Fruit fly (Drosophila melanogaster) whole organism, embryonic: ENCODE measurements around the gene Vti1a.

Experiments
- Antp ChIP-seq: fragments of 200-800 bp; sonication (Bioruptor generic); optimal IDR thresholded peaks from 3 replicates; lab custom pipeline; 2016; ENCODE audit warnings: missing biosample characterization, missing genetic modification characterization
- Bdp1 ChIP-seq: fragments of 200-800 bp; sonication (Bioruptor generic); optimal IDR thresholded peaks from 3 replicates; lab custom pipeline; 2016; ENCODE audit warnings: missing biosample characterization, missing genetic modification characterization
- CG12236 ChIP-seq: fragments of 200-800 bp; sonication (Bioruptor generic); optimal IDR thresholded peaks from 2 replicates; lab custom pipeline; 2016; ENCODE audit warnings: missing biosample characterization, missing genetic modification characterization
- CG12391 ChIP-seq: fragments of 200-800 bp; sonication (Bioruptor generic); optimal IDR thresholded peaks from 3 replicates; lab custom pipeline; 2018; ENCODE audit warnings: missing biosample characterization, mild to moderate bottlenecking, missing genetic modification characterization, moderate library complexity
- CG13424 ChIP-seq: fragments of 200-800 bp; sonication (Bioruptor generic); optimal IDR thresholded peaks from 2 replicates; lab custom pipeline; 2019; ENCODE audit warnings: missing biosample characterization, mild to moderate bottlenecking, missing genetic modification characterization, moderate library complexity
- CG17359 ChIP-seq: fragments of 200-800 bp; sonication (Bioruptor generic); optimal IDR thresholded peaks from 3 replicates; lab custom pipeline; 2018; ENCODE audit warnings: missing biosample characterization, mild to moderate bottlenecking, missing genetic modification characterization, moderate library complexity
- CG1832 ChIP-seq: fragments of 200-800 bp; sonication (Bioruptor generic); optimal IDR thresholded peaks from 2 replicates; lab custom pipeline; 2017; ENCODE audit warnings: missing biosample characterization, mild to moderate bottlenecking, missing genetic modification characterization, inconsistent platforms
- CG2199 ChIP-seq: fragments of 200-800 bp; sonication (Bioruptor generic); IDR thresholded peaks from 3 replicates; pipeline ENCODE4 v1.3.6; 2022; ENCODE audit warnings: missing biosample characterization, missing genetic modification characterization
- CG2202 ChIP-seq: fragments of 200-800 bp; sonication (Bioruptor generic); optimal IDR thresholded peaks from 2 replicates; lab custom pipeline; 2018; ENCODE audit warnings: missing biosample characterization, mild to moderate bottlenecking, missing genetic modification characterization
- CG2678 ChIP-seq: fragments of 200-800 bp; sonication (Bioruptor generic); optimal IDR thresholded peaks from 3 replicates; lab custom pipeline; 2019; ENCODE audit warnings: missing biosample characterization, mild to moderate bottlenecking, missing genetic modification characterization, moderate library complexity
- CG30431 ChIP-seq: fragments of 200-800 bp; sonication (Bioruptor generic); optimal IDR thresholded peaks from 2 replicates; lab custom pipeline; 2017; ENCODE audit warnings: missing biosample characterization, missing genetic modification characterization
- CG32772 ChIP-seq: fragments of 200-800 bp; sonication (Bioruptor generic); IDR thresholded peaks from 2 replicates; pipeline ENCODE4 v1.3.6; 2022; ENCODE audit warnings: missing biosample characterization, missing genetic modification characterization
- CG34224 ChIP-seq: fragments of 200-800 bp; sonication (Bioruptor generic); IDR thresholded peaks from 3 replicates; pipeline ENCODE4 v1.3.6; 2022; ENCODE audit warnings: missing biosample characterization, missing genetic modification characterization; ENCODE audit not compliant: partially characterized antibody
- CG5245 ChIP-seq: fragments of 200-800 bp; sonication (Bioruptor generic); optimal IDR thresholded peaks from 3 replicates; lab custom pipeline; 2016; ENCODE audit warnings: missing biosample characterization, missing genetic modification characterization
- CG6813 ChIP-seq: fragments of 200-800 bp; sonication (Bioruptor generic); optimal IDR thresholded peaks from 2 replicates; lab custom pipeline; 2017; ENCODE audit warnings: missing biosample characterization, missing genetic modification characterization, mild to moderate bottlenecking, moderate library complexity, missing genetic modification reagents
- CG8290 ChIP-seq, 3 experiments: fragments of 200-800 bp; sonication (Bioruptor generic); optimal IDR thresholded peaks; 2 replicates each; lab custom pipeline; 2016 to 2019; ENCODE audit warnings: missing biosample characterization in 3 of 3, missing genetic modification characterization in 3 of 3, mild to moderate bottlenecking in 2 of 3, moderate library complexity in 1 of 3
- Dad ChIP-seq: fragments of 200-800 bp; sonication (Bioruptor generic); optimal IDR thresholded peaks from 3 replicates; lab custom pipeline; 2016; ENCODE audit warnings: missing biosample characterization, missing genetic modification characterization
- Drgx ChIP-seq: fragments of 200-800 bp; sonication (Bioruptor generic); IDR thresholded peaks from 2 replicates; pipeline ENCODE4 v1.3.6; 2022; ENCODE audit warnings: missing biosample characterization, missing genetic modification characterization
- Fer3 ChIP-seq: fragments of 200-800 bp; sonication (Bioruptor generic); optimal IDR thresholded peaks from 2 replicates; lab custom pipeline; 2018; ENCODE audit warnings: missing biosample characterization, mild to moderate bottlenecking, missing genetic modification characterization, moderate library complexity
- HLH54F ChIP-seq: fragments of 200-800 bp; sonication (Bioruptor generic); optimal IDR thresholded peaks from 3 replicates; lab custom pipeline; 2016; ENCODE audit warnings: missing biosample characterization, missing genetic modification characterization
- Myb ChIP-seq: fragments of 200-800 bp; sonication (Bioruptor generic); optimal IDR thresholded peaks from 2 replicates; lab custom pipeline; 2016; ENCODE audit warnings: missing biosample characterization, missing genetic modification characterization
- Neu2 ChIP-seq: fragments of 200-800 bp; sonication (Bioruptor generic); optimal IDR thresholded peaks from 3 replicates; lab custom pipeline; 2016; ENCODE audit warnings: missing biosample characterization, missing genetic modification characterization, borderline replicate concordance
- Vsx1 ChIP-seq: fragments of 200-800 bp; sonication (Bioruptor generic); optimal IDR thresholded peaks from 2 replicates; lab custom pipeline; 2017; ENCODE audit warnings: missing biosample characterization, mild to moderate bottlenecking, missing genetic modification characterization, missing genetic modification reagents
- ac ChIP-seq: fragments of 200-800 bp; sonication (Bioruptor generic); optimal IDR thresholded peaks from 3 replicates; lab custom pipeline; 2017; ENCODE audit warnings: missing biosample characterization, mild to moderate bottlenecking, missing genetic modification characterization
- az2 ChIP-seq: fragments of 200-800 bp; sonication (Bioruptor generic); optimal IDR thresholded peaks from 3 replicates; lab custom pipeline; 2016; ENCODE audit warnings: missing biosample characterization, missing genetic modification characterization
- caup ChIP-seq: fragments of 200-800 bp; sonication (Bioruptor generic); optimal IDR thresholded peaks from 3 replicates; lab custom pipeline; 2017; ENCODE audit warnings: missing biosample characterization, mild to moderate bottlenecking, missing genetic modification characterization, moderate library complexity; ENCODE audit not compliant: severe bottlenecking
- cg ChIP-seq: fragments of 200-800 bp; sonication (Bioruptor generic); optimal IDR thresholded peaks from 3 replicates; lab custom pipeline; 2019; ENCODE audit warnings: missing biosample characterization, mild to moderate bottlenecking, missing genetic modification characterization, moderate library complexity
- chm ChIP-seq: fragments of 200-800 bp; sonication (Bioruptor generic); IDR thresholded peaks from 2 replicates; pipeline ENCODE4 v1.3.6; 2022; ENCODE audit warnings: missing biosample characterization, missing genetic modification characterization
- ci ChIP-seq: fragments of 200-800 bp; sonication (Bioruptor generic); IDR thresholded peaks from 3 replicates; pipeline ENCODE4 v1.3.6; 2022; ENCODE audit warnings: missing biosample characterization, missing genetic modification characterization
- dati ChIP-seq: fragments of 200-800 bp; sonication (Bioruptor generic); IDR thresholded peaks from 2 replicates; pipeline ENCODE4 v1.3.6; 2022; ENCODE audit warnings: missing biosample characterization, missing genetic modification characterization
- dimm ChIP-seq: fragments of 200-800 bp; sonication (Bioruptor generic); IDR thresholded peaks from 2 replicates; pipeline ENCODE4 v1.3.6; 2022; ENCODE audit warnings: missing biosample characterization, missing genetic modification characterization
- gfzf ChIP-seq: fragments of 200-800 bp; sonication (Bioruptor generic); optimal IDR thresholded peaks from 2 replicates; lab custom pipeline; 2016; ENCODE audit warnings: missing biosample characterization, mild to moderate bottlenecking, missing genetic modification characterization, moderate library complexity
- kni ChIP-seq: fragments of 200-800 bp; sonication (Bioruptor generic); optimal IDR thresholded peaks from 3 replicates; lab custom pipeline; 2017; ENCODE audit warnings: mild to moderate bottlenecking, missing biosample characterization, missing genetic modification reagents, missing genetic modification characterization
- nom ChIP-seq: fragments of 200-800 bp; sonication (Bioruptor generic); optimal IDR thresholded peaks from 2 replicates; lab custom pipeline; 2017; ENCODE audit warnings: missing biosample characterization, missing genetic modification characterization, mild to moderate bottlenecking, moderate library complexity, missing genetic modification reagents
- oc ChIP-seq: fragments of 200-800 bp; sonication (Bioruptor generic); optimal IDR thresholded peaks from 2 replicates; lab custom pipeline; 2018; ENCODE audit warnings: missing biosample characterization, mild to moderate bottlenecking, missing genetic modification characterization, moderate library complexity
- otp ChIP-seq: fragments of 200-800 bp; sonication (Bioruptor generic); IDR thresholded peaks from 3 replicates; pipeline ENCODE4, ENCODE4 v1.3.6; 2022; ENCODE audit warnings: missing biosample characterization, missing genetic modification characterization
- pros ChIP-seq: fragments of 200-800 bp; sonication (Bioruptor generic); optimal IDR thresholded peaks from 3 replicates; lab custom pipeline; 2019; ENCODE audit warnings: missing biosample characterization, mild to moderate bottlenecking, missing genetic modification characterization, moderate library complexity
- psq ChIP-seq: fragments of 200-800 bp; sonication (Bioruptor generic); optimal IDR thresholded peaks from 2 replicates; lab custom pipeline; 2017; ENCODE audit warnings: missing biosample characterization, missing genetic modification characterization
- ranshi ChIP-seq: fragments of 200-800 bp; sonication (Bioruptor generic); IDR thresholded peaks from 2 replicates; pipeline ENCODE4 v1.3.6; 2022; ENCODE audit warnings: missing biosample characterization, missing genetic modification characterization
- salm ChIP-seq: fragments of 200-800 bp; sonication (Bioruptor generic); optimal IDR thresholded peaks from 2 replicates; lab custom pipeline; 2018; ENCODE audit warnings: missing biosample characterization, mild to moderate bottlenecking, missing genetic modification characterization
- sens ChIP-seq: fragments of 200-800 bp; sonication (Bioruptor generic); peaks from one replicate; lab custom pipeline; 2016; ENCODE audit warnings: missing biosample characterization, missing genetic modification characterization
- sqz ChIP-seq: fragments of 200-800 bp; sonication (Bioruptor generic); optimal IDR thresholded peaks from 3 replicates; lab custom pipeline; 2018; ENCODE audit warnings: missing biosample characterization, mild to moderate bottlenecking, missing genetic modification characterization
- tll ChIP-seq, 2 experiments: fragments of 200-800 bp in 1 of 2; fragments of >200 bp in 1 of 2; sonication (Bioruptor generic) in 1 of 2; optimal IDR thresholded peaks; 2 replicates each; lab custom pipeline; 2017 to 2019; ENCODE audit warnings: missing biosample characterization in 2 of 2, missing genetic modification characterization in 2 of 2, mild to moderate bottlenecking in 1 of 2, moderate library complexity in 1 of 2
- tna ChIP-seq: fragments of 200-800 bp; sonication (Bioruptor generic); IDR thresholded peaks from 2 replicates; pipeline ENCODE4 v1.3.6; 2022; ENCODE audit warnings: missing biosample characterization, missing genetic modification characterization; ENCODE audit not compliant: partially characterized antibody
- tup ChIP-seq: fragments of 200-800 bp; sonication (Bioruptor generic); optimal IDR thresholded peaks from 2 replicates; lab custom pipeline; 2016; ENCODE audit warnings: missing biosample characterization, mild to moderate bottlenecking, missing genetic modification characterization, moderate library complexity
- vvl ChIP-seq: fragments of 200-800 bp; sonication (Bioruptor generic); IDR thresholded peaks from 2 replicates; pipeline ENCODE4 v1.3.6; 2022; ENCODE audit warnings: missing biosample characterization, missing genetic modification characterization
- z ChIP-seq: fragments of 200-800 bp; sonication (Bioruptor generic); IDR thresholded peaks from 3 replicates; pipeline ENCODE4 v1.3.6; 2022; ENCODE audit warnings: missing biosample characterization, missing genetic modification characterization
- zen ChIP-seq: fragments of 200-800 bp; sonication (Bioruptor generic); optimal IDR thresholded peaks from 3 replicates; lab custom pipeline; 2018; ENCODE audit warnings: missing biosample characterization, mild to moderate bottlenecking, missing genetic modification characterization, moderate library complexity
- zfh1 ChIP-seq: fragments of 200-800 bp; sonication (Bioruptor generic); IDR thresholded peaks from 3 replicates; pipeline ENCODE4 v1.3.6; 2022; ENCODE audit warnings: missing biosample characterization, missing genetic modification characterization

Vti1a gene

DNA sequence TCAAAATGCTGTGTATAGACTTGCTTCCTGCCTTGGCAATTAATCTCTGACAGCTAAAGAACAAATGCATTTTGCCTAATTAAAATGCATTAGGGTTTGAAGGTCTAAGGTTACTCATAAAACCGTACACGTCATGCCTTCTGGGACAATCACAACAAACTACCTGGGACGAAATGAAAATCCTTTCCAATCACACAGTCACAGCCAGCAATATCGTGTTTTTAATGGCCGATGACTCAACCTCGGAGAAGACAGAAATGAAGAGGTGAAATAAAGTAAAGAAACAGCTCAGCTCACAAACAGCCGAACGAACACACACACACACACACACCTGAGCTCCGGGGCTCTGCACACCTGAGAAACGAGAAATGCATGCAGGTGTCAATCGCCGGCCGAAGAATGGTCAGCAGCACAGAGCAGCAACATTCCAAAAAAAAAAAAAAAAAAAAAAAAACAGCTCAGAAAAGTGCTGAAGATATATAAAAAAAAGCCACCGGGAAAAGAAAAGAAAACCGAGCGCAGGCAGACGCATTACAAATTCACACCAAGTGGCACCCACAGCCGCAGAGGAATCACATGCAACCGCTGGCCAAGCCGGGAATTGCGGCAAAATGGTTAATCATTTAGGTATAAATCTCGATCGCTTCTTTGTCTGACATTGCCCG lies 39.7 kb upstream of the Vti1a start:
- peak; percentile 22 for TF ChIP-seq ac
- no peak for TF ChIP-seq CG13424 (tag; lab: Kevin White, UChicago)
- peak; percentile 77 for TF ChIP-seq sqz (GFP tag; lab: Kevin White, UChicago)
- TF ChIP-seq pros (GFP tag; lab: Kevin White, UChicago): peak; percentile 55
- TF ChIP-seq Bdp1 (GFP tag; lab: Kevin White, UChicago): no peak
- no peak for TF ChIP-seq oc
- TF ChIP-seq az2 (GFP tag; lab: Kevin White, UChicago): no peak
- no peak for TF ChIP-seq tna (GFP tag; lab: Robert Waterston, UW)
- no peak for TF ChIP-seq CG2202 (tag; lab: Kevin White, UChicago)
- no peak for TF ChIP-seq CG30431 (GFP tag; lab: Kevin White, UChicago)
- no peak for TF ChIP-seq CG8290 (GFP tag; optimal IDR thresholded peaks at IDR 0.05; lab: Kevin White, UChicago)
- no peak for TF ChIP-seq CG8290 (tag; optimal IDR thresholded peaks at IDR 0.05; lab: Kevin White, UChicago)
- TF ChIP-seq psq (GFP tag; lab: Kevin White, UChicago): no peak
- TF ChIP-seq ranshi (GFP tag; lab: Robert Waterston, UW): no peak
- TF ChIP-seq CG1832 (GFP tag; lab: Kevin White, UChicago): no peak
- no peak for TF ChIP-seq salm (tag; lab: Kevin White, UChicago)
- TF ChIP-seq zfh1 (GFP tag; lab: Robert Waterston, UW): no peak
- no peak for TF ChIP-seq CG5245
- peak; percentile 65 for TF ChIP-seq sens
- TF ChIP-seq CG12391 (tag; lab: Kevin White, UChicago): no peak
- peak; percentile 52 for TF ChIP-seq zen (tag; lab: Kevin White, UChicago)
- TF ChIP-seq Drgx: no peak
- 0 out of 3 replicates have a peak, but pooled peaks have one; percentile 7 for TF ChIP-seq CG2199 (GFP tag; lab: Robert Waterston, UW)
- TF ChIP-seq CG2678 (tag; lab: Kevin White, UChicago): no peak
- TF ChIP-seq nom (GFP tag; lab: Kevin White, UChicago): no peak
- no peak for TF ChIP-seq CG34224
- TF ChIP-seq CG12236: no peak
- TF ChIP-seq otp (GFP tag; lab: Robert Waterston, UW): no peak
- TF ChIP-seq Vsx1 (GFP tag; lab: Kevin White, UChicago): no peak
- TF ChIP-seq gfzf (GFP tag; lab: Kevin White, UChicago): no peak
- no peak for TF ChIP-seq Neu2 (GFP tag; lab: Kevin White, UChicago)
- TF ChIP-seq dati (GFP tag; lab: Robert Waterston, UW): no peak
- no peak for TF ChIP-seq CG6813 (GFP tag; lab: Kevin White, UChicago)
- TF ChIP-seq CG32772 (GFP tag; lab: Robert Waterston, UW): peak; percentile 62; the same call in 1 of the 2 replicates
- peak; percentile 27 for TF ChIP-seq cg
- peak; percentile 65; the same call in 1 of the 3 replicates for TF ChIP-seq z (GFP tag; lab: Robert Waterston, UW)
- no peak for TF ChIP-seq HLH54F
- no peak for TF ChIP-seq Myb
- TF ChIP-seq CG17359 (tag; lab: Kevin White, UChicago): peak; percentile 7
- 0 out of 2 replicates have a peak, but pooled peaks have one; percentile 37 for TF ChIP-seq chm
- peak in 1 of 2 experiments; percentile 88 for TF ChIP-seq tll (GFP tag; optimal IDR thresholded peaks at IDR 0.05; lab: Kevin White, UChicago)
- TF ChIP-seq Dad (GFP tag; lab: Kevin White, UChicago): no peak
- no peak for TF ChIP-seq tup (GFP tag; lab: Kevin White, UChicago)
- no peak for TF ChIP-seq dimm (GFP tag; lab: Robert Waterston, UW)
- TF ChIP-seq ci (GFP tag; lab: Robert Waterston, UW): peak; percentile 48; the same call in 1 of the 3 replicates
- no peak for TF ChIP-seq Fer3 (tag; lab: Kevin White, UChicago)
- no peak for TF ChIP-seq caup (GFP tag; lab: Kevin White, UChicago)
- TF ChIP-seq kni: peak; percentile 67
- no peak for TF ChIP-seq vvl (GFP tag; lab: Robert Waterston, UW)
- no peak for TF ChIP-seq Antp (GFP tag; lab: Kevin White, UChicago)
